Fruit fly (Drosophila melanogaster) whole organism, embryonic: ENCODE measurements around the gene CG33093.

Experiments
- CG12219 ChIP-seq: fragments of 200-800 bp; sonication (Bioruptor generic); optimal IDR thresholded peaks from 3 replicates; lab custom pipeline; 2018; ENCODE audit warnings: missing biosample characterization, mild to moderate bottlenecking, missing genetic modification characterization
- CG1529 ChIP-seq: fragments of 200-800 bp; sonication (Bioruptor generic); optimal IDR thresholded peaks from 3 replicates; lab custom pipeline; 2018; ENCODE audit warnings: missing biosample characterization, missing genetic modification characterization
- CG2129 ChIP-seq: fragments of 200-800 bp; sonication (Bioruptor generic); IDR thresholded peaks from 2 replicates; pipeline ENCODE4 v1.3.6; 2022; ENCODE audit warnings: missing biosample characterization, missing genetic modification characterization; ENCODE audit not compliant: partially characterized antibody
- CG7839 ChIP-seq: fragments of 200-800 bp; sonication (Bioruptor generic); optimal IDR thresholded peaks from 3 replicates; lab custom pipeline; 2018; ENCODE audit warnings: missing biosample characterization, mild to moderate bottlenecking, missing genetic modification characterization, moderate library complexity
- CG8924 ChIP-seq: fragments of 200-800 bp; optimal IDR thresholded peaks from 3 replicates; lab custom pipeline; 2019; ENCODE audit warnings: missing biosample characterization, mild to moderate bottlenecking, missing genetic modification characterization, moderate library complexity
- Drgx ChIP-seq: fragments of 200-800 bp; sonication (Bioruptor generic); IDR thresholded peaks from 2 replicates; pipeline ENCODE4 v1.3.6; 2022; ENCODE audit warnings: missing biosample characterization, missing genetic modification characterization
- Nf-YC ChIP-seq: fragments of 200-800 bp; optimal IDR thresholded peaks from 3 replicates; lab custom pipeline; 2019; ENCODE audit warnings: missing biosample characterization, mild to moderate bottlenecking, missing genetic modification characterization, moderate library complexity
- chif ChIP-seq, 2 experiments: fragments of 200-800 bp; sonication (Bioruptor generic); optimal IDR thresholded peaks; 3 replicates each; lab custom pipeline; 2016; ENCODE audit warnings: missing biosample characterization in 2 of 2, missing genetic modification characterization in 2 of 2
- kni ChIP-seq: fragments of 200-800 bp; sonication (Bioruptor generic); optimal IDR thresholded peaks from 3 replicates; lab custom pipeline; 2017; ENCODE audit warnings: mild to moderate bottlenecking, missing biosample characterization, missing genetic modification reagents, missing genetic modification characterization
- scrt ChIP-seq: fragments of 200-800 bp; sonication (Bioruptor generic); optimal IDR thresholded peaks from 2 replicates; lab custom pipeline; 2018; ENCODE audit warnings: missing biosample characterization, mild to moderate bottlenecking, missing genetic modification characterization, moderate library complexity
- slp2 ChIP-seq: fragments of 200-800 bp; sonication (Bioruptor generic); optimal IDR thresholded peaks from 2 replicates; lab custom pipeline; 2016; ENCODE audit warnings: missing biosample characterization, missing genetic modification characterization
- stc ChIP-seq: fragments of 200-800 bp; sonication (Bioruptor generic); IDR thresholded peaks from 2 replicates; pipeline ENCODE4 v1.3.6; 2022; ENCODE audit warnings: missing biosample characterization, missing genetic modification characterization

DNA sequence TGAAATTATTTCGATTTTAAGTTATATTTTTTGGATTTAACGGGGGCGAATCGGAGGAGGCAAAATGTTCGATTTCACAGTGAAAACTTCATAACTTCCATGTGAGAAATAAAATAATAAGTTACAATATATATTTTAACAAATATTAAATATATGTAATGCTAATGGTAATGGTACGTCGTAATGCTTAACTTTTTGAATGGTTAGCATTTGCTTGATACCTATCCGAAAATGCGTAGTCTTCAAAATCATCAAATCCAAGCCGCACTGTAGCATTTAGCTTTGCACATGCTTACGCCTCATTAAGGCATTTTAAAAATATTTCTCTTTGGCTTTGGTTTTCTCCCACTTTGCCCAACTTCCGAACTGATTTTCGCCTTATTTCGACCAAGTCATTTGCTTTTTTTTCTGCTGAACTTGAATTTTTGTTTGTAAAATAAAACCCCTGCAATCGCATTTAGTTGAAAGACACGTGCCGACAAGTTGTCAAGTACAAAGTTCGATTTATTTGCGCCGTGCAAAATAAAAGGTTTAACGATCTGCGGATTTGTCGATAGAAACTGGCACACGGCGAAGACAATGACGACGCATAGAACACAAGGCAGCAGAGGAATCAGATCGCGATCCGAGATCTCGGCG is 11.2 kb upstream of the CG33093 start:
- TF ChIP-seq stc (peak; percentile 67), CG8924 (no peak), CG12219 (GFP tag; lab: Kevin White, UChicago) (no peak), Nf-YC (tag; lab: Kevin White, UChicago) (no peak), CG7839 (tag; lab: Kevin White, UChicago) (peak; percentile 31), Drgx (GFP tag; lab: Robert Waterston, UW) (no peak; the same call in 1 of the 2 replicates), chif (GFP tag; optimal IDR thresholded peaks at IDR 0.05; lab: Kevin White, UChicago) (no peak), kni (GFP tag; lab: Kevin White, UChicago) (no peak), scrt (GFP tag; lab: Kevin White, UChicago) (no peak), CG2129 (GFP tag; lab: Robert Waterston, UW) (no peak), slp2 (GFP tag; lab: Kevin White, UChicago) (no peak), CG1529 (GFP tag; lab: Kevin White, UChicago) (no peak)
